Worm (Caenorhabditis elegans) whole organism, L3 larva: ENCODE data around the gene osm-9.

Experiments used
- ceh-16 ChIP-seq: sonication (generic microtip); optimal IDR thresholded peaks from 2 replicates; lab custom pipeline; 2017; ENCODE audit warnings: missing biosample characterization, missing genetic modification characterization
- fkh-10 ChIP-seq: sonication (generic microtip); optimal IDR thresholded peaks from 2 replicates; lab custom pipeline; 2017; ENCODE audit warnings: missing biosample characterization, missing genetic modification reagents, missing genetic modification characterization
- lin-39 ChIP-seq: fragments of 150-350 bp; optimal IDR thresholded peaks from 2 replicates; lab custom pipeline; 2018; ENCODE audit warnings: missing biosample characterization, missing genetic modification reagents, missing genetic modification characterization
- nfya-1 ChIP-seq: sonication (generic microtip); optimal IDR thresholded peaks from 2 replicates; lab custom pipeline; 2017; ENCODE audit warnings: missing genetic modification characterization, mild to moderate bottlenecking, missing compliant biosample characterization, antibody characterized with exemption, moderate library complexity; ENCODE audit not compliant: insufficient read depth
- nhr-28 ChIP-seq: fragments of 150-350 bp; optimal IDR thresholded peaks from 2 replicates; lab custom pipeline; 2014; ENCODE audit warnings: missing biosample characterization, missing genetic modification characterization

- TF ChIP-seq nfya-1 (no peak), nhr-28 (no peak), lin-39 (tag; lab: Kevin White, UChicago) (no peak), fkh-10 (GFP tag; lab: Kevin White, UChicago) (no peak), ceh-16 (tag; lab: Kevin White, UChicago) (no peak)
Measured at ce11 chrIV:3557331-3557730, at the start of gene osm-9.
